Fruit fly (Drosophila melanogaster): Measurements from ENCODE around the gene t.

Gene t

dm6 chrX:9243417-9243884 is 20.4 kb upstream of the t start, which contains the start of the genes mxc and Larp7 (continued):
- TF ChIP-seq insv (GFP tag; optimal IDR thresholded peaks at IDR 0.05): peak in 1 of 2 experiments; percentile 63
- TF ChIP-seq CG7839 (tag; optimal IDR thresholded peaks at IDR 0.05): no peak
- peak; percentile 67 for TF ChIP-seq Chrac-16 (GFP tag; optimal IDR thresholded peaks at IDR 0.05)
- TF ChIP-seq Lpt (GFP tag; optimal IDR thresholded peaks at IDR 0.05): no peak
- no peak for TF ChIP-seq gsb (GFP tag; IDR thresholded peaks at IDR 0.05)
- peak; percentile 71 for TF ChIP-seq amos (GFP tag; IDR thresholded peaks at IDR 0.05; ENCODE audit: partially characterized antibody)
- TF ChIP-seq psq (GFP tag; optimal IDR thresholded peaks at IDR 0.05): no peak
- no peak for TF ChIP-seq gcm2 (GFP tag; optimal IDR thresholded peaks at IDR 0.05)
- no peak for TF ChIP-seq Poxn (GFP tag; IDR thresholded peaks at IDR 0.05)
- TF ChIP-seq jing (GFP tag; optimal IDR thresholded peaks at IDR 0.05): no peak
- no peak for TF ChIP-seq CG15011 (GFP tag; optimal IDR thresholded peaks at IDR 0.05)
- TF ChIP-seq CG1024 (GFP tag; IDR thresholded peaks at IDR 0.05): no peak
- TF ChIP-seq H15 (GFP tag; IDR thresholded peaks at IDR 0.05): no peak
- peak; percentile 64; the same call in 1 of the 3 replicates for TF ChIP-seq mld (GFP tag; IDR thresholded peaks at IDR 0.05; ENCODE audit: partially characterized antibody)
- TF ChIP-seq CG12299 (tag; optimal IDR thresholded peaks at IDR 0.05): peak; percentile 8
- no peak for TF ChIP-seq sd (tag; optimal IDR thresholded peaks at IDR 0.05)
- peak; percentile 45 for TF ChIP-seq gfzf (GFP tag; optimal IDR thresholded peaks at IDR 0.05)
- peak; percentile 47 for TF ChIP-seq Mad (GFP tag; optimal IDR thresholded peaks at IDR 0.05)
- peak; percentile 69 for TF ChIP-seq CG12659 (GFP tag; optimal IDR thresholded peaks at IDR 0.05)
- no peak for TF ChIP-seq toy (GFP tag; IDR thresholded peaks at IDR 0.05)
- no peak for TF ChIP-seq Doc2 (GFP tag; IDR thresholded peaks at IDR 0.05)
- peak; percentile 43 for TF ChIP-seq CG18619 (GFP tag; optimal IDR thresholded peaks at IDR 0.05)
- TF ChIP-seq CG12769 (tag; optimal IDR thresholded peaks at IDR 0.05): no peak
- TF ChIP-seq hb (GFP tag; IDR thresholded peaks at IDR 0.05; ENCODE audit: partially characterized antibody): peak; percentile 88
- TF ChIP-seq lola (GFP tag; optimal IDR thresholded peaks at IDR 0.05): peak in 1 of 3 experiments; percentile 53
- no peak for TF ChIP-seq Lim3 (GFP tag; IDR thresholded peaks at IDR 0.05)
- peak; percentile 72 for TF ChIP-seq E2f1 (GFP tag; IDR thresholded peaks at IDR 0.05)
- peak; percentile 67; the same call in 1 of the 3 replicates for TF ChIP-seq zen2 (GFP tag; IDR thresholded peaks at IDR 0.05; ENCODE audit: partially characterized antibody)
- no peak for TF ChIP-seq CG18599 (GFP tag; optimal IDR thresholded peaks at IDR 0.05)
- TF ChIP-seq CG3847 (GFP tag; IDR thresholded peaks at IDR 0.05): peak; percentile 85
- peak; percentile 73 for TF ChIP-seq Bgb (GFP tag; IDR thresholded peaks at IDR 0.05; ENCODE audit: partially characterized antibody)
- TF ChIP-seq Hmr (GFP tag; optimal IDR thresholded peaks at IDR 0.05): no peak
- TF ChIP-seq bcd (GFP tag; optimal IDR thresholded peaks at IDR 0.05): peak; percentile 49
- no peak for TF ChIP-seq CG7271 (tag; optimal IDR thresholded peaks at IDR 0.05)
- no peak for TF ChIP-seq Ravus (GFP tag; IDR thresholded peaks at IDR 0.05)
- TF ChIP-seq Dip2 (GFP tag; IDR thresholded peaks at IDR 0.05): no peak
- TF ChIP-seq inv (GFP tag; IDR thresholded peaks at IDR 0.05; ENCODE audit: partially characterized antibody): peak; percentile 88
- peak; percentile 38 for TF ChIP-seq CG34376 (GFP tag; optimal IDR thresholded peaks at IDR 0.05)
- no peak for TF ChIP-seq BtbVII (GFP tag; optimal IDR thresholded peaks at IDR 0.05)
- no peak for TF ChIP-seq CG3065 (GFP tag; optimal IDR thresholded peaks at IDR 0.05)
- TF ChIP-seq ems (GFP tag; optimal IDR thresholded peaks at IDR 0.05): peak; percentile 37
- TF ChIP-seq dimm (GFP tag; IDR thresholded peaks at IDR 0.05): no peak
- TF ChIP-seq org-1 (GFP tag; optimal IDR thresholded peaks at IDR 0.05): no peak
- no peak for TF ChIP-seq pita (GFP tag; optimal IDR thresholded peaks at IDR 0.05)
- TF ChIP-seq CG17612 (GFP tag; IDR thresholded peaks at IDR 0.05): no peak
- no peak; the same call in 2 of the 3 replicates for TF ChIP-seq croc (GFP tag; conservative IDR thresholded peaks at IDR 0.05)
- TF ChIP-seq CG14667 (GFP tag; IDR thresholded peaks at IDR 0.05): 0 out of 2 replicates have a peak, but pooled peaks have one; percentile 6
- TF ChIP-seq CG31441 (GFP tag; IDR thresholded peaks at IDR 0.05): no peak
- peak; percentile 33 for TF ChIP-seq CG16863 (GFP tag; optimal IDR thresholded peaks at IDR 0.05)
- peak; percentile 65 for TF ChIP-seq CG12391 (tag; optimal IDR thresholded peaks at IDR 0.05)

All from whole organism, embryonic.